Fruit fly (Drosophila melanogaster) whole organism, adult: ENCODE measurements around the gene mag.

ENCODE experiments used
- CG11617 ChIP-seq: fragments of 200-800 bp; sonication (Bioruptor generic); optimal IDR thresholded peaks from 2 replicates; lab custom pipeline; 2017; ENCODE audit warnings: mild to moderate bottlenecking, missing biosample characterization, missing genetic modification reagents, missing genetic modification characterization
- CG12768 ChIP-seq: fragments of 200-800 bp; sonication (Bioruptor generic); optimal IDR thresholded peaks from 2 replicates; lab custom pipeline; 2017; ENCODE audit warnings: missing biosample characterization, missing genetic modification characterization, mild to moderate bottlenecking, moderate library complexity, missing genetic modification reagents
- CG14711 ChIP-seq: fragments of 200-800 bp; sonication (Bioruptor generic); optimal IDR thresholded peaks from 2 replicates; lab custom pipeline; 2018; ENCODE audit warnings: missing biosample characterization, mild to moderate bottlenecking, missing genetic modification characterization, moderate library complexity
- CG1620 ChIP-seq: fragments of 200-800 bp; sonication (Bioruptor generic); optimal IDR thresholded peaks from 2 replicates; lab custom pipeline; 2016; ENCODE audit warnings: missing biosample characterization, missing genetic modification characterization
- CG33017 ChIP-seq: fragments of 200-800 bp; sonication (Bioruptor generic); optimal IDR thresholded peaks from 2 replicates; lab custom pipeline; 2018; ENCODE audit warnings: missing biosample characterization, mild to moderate bottlenecking, missing genetic modification characterization, moderate library complexity
- CG5204 ChIP-seq: fragments of 200-800 bp; sonication (Bioruptor generic); optimal IDR thresholded peaks from 2 replicates; lab custom pipeline; 2016; ENCODE audit warnings: missing biosample characterization, missing genetic modification characterization
- CG7045 ChIP-seq: fragments of 200-800 bp; sonication (Bioruptor generic); optimal IDR thresholded peaks from 2 replicates; lab custom pipeline; 2017; ENCODE audit warnings: missing biosample characterization, mild to moderate bottlenecking, missing genetic modification characterization
- CG7101 ChIP-seq: fragments of 200-800 bp; sonication (Bioruptor generic); optimal IDR thresholded peaks from 2 replicates; lab custom pipeline; 2018; ENCODE audit warnings: missing biosample characterization, mild to moderate bottlenecking, missing genetic modification characterization, moderate library complexity
- Clk ChIP-seq: fragments of 200-800 bp; sonication (Bioruptor generic); optimal IDR thresholded peaks from 2 replicates; lab custom pipeline; 2017; ENCODE audit warnings: missing biosample characterization, missing genetic modification characterization
- Crg-1 ChIP-seq: fragments of 200-800 bp; sonication (Bioruptor generic); optimal IDR thresholded peaks from 2 replicates; lab custom pipeline; 2016; ENCODE audit warnings: missing biosample characterization, missing genetic modification characterization
- Hr96 ChIP-seq: fragments of 200-800 bp; sonication (Bioruptor generic); optimal IDR thresholded peaks from 2 replicates; lab custom pipeline; 2016; ENCODE audit warnings: missing biosample characterization, missing genetic modification characterization
- Mnt ChIP-seq: fragments of 200-800 bp; sonication (Bioruptor generic); optimal IDR thresholded peaks from 2 replicates; lab custom pipeline; 2016; ENCODE audit warnings: missing biosample characterization, mild to moderate bottlenecking, missing genetic modification characterization
- bab1 ChIP-seq: fragments of 200-800 bp; sonication (Bioruptor generic); optimal IDR thresholded peaks from 3 replicates; lab custom pipeline; 2019; ENCODE audit warnings: missing biosample characterization, mild to moderate bottlenecking, missing genetic modification characterization, moderate library complexity
- cic ChIP-seq: fragments of 200-800 bp; sonication (Bioruptor generic); optimal IDR thresholded peaks from 2 replicates; lab custom pipeline; 2017; ENCODE audit warnings: missing biosample characterization, mild to moderate bottlenecking, missing genetic modification characterization, moderate library complexity
- cnc ChIP-seq, 2 experiments: fragments of >200 bp; optimal IDR thresholded peaks; 2 replicates each; lab custom pipeline; 2017
- kay ChIP-seq: fragments of 200-800 bp; sonication (Bioruptor generic); peaks from one replicate; lab custom pipeline; 2016; ENCODE audit warnings: missing biosample characterization, missing genetic modification characterization, borderline replicate concordance
- ovo ChIP-seq: fragments of 200-800 bp; sonication (Bioruptor generic); optimal IDR thresholded peaks from 2 replicates; lab custom pipeline; 2016; ENCODE audit warnings: missing biosample characterization, missing genetic modification characterization
- pad ChIP-seq: fragments of 200-800 bp; sonication (Bioruptor generic); optimal IDR thresholded peaks from 3 replicates; lab custom pipeline; 2017; ENCODE audit warnings: missing biosample characterization, missing genetic modification characterization, mild to moderate bottlenecking, moderate library complexity, missing genetic modification reagents
- tj ChIP-seq: fragments of 200-800 bp; sonication (Bioruptor generic); optimal IDR thresholded peaks from 3 replicates; lab custom pipeline; 2017; ENCODE audit warnings: missing biosample characterization, mild to moderate bottlenecking, missing genetic modification characterization, moderate library complexity
- toe ChIP-seq: fragments of 200-800 bp; sonication (Bioruptor generic); optimal IDR thresholded peaks from 2 replicates; lab custom pipeline; 2016; ENCODE audit warnings: missing biosample characterization, missing genetic modification characterization

Gene mag

DNA sequence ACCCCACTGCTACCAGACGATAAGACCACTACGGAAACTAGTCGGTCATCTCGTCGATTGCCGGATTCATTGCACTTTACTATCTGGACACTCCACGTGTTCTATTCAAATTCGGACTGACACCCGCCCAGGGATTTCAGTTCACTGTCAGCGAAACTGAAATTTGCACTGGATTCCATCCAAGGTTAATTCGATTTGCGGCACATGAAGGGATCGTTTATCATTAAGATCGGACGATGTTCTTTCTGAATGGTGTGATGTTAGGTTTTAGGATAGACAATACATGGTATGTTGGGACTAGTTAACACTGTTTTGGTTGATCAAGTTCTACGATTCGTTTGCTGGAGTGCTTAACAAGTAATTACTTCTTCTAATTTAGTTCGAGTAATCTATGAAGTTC is 5.5 kb downstream of the mag start, which contains the start of gene CG42764:
TSS of gene CG42764 (minus strand) at position 101 of the 400 bp plus-strand sequence.
- TF ChIP-seq pad (GFP tag; lab: Kevin White, UChicago), result no peak
- TF ChIP-seq CG14711 (tag; lab: Kevin White, UChicago), result no peak
- TF ChIP-seq kay (GFP tag; lab: Kevin White, UChicago), result no peak
- TF ChIP-seq Mnt, result no peak

DNA sequence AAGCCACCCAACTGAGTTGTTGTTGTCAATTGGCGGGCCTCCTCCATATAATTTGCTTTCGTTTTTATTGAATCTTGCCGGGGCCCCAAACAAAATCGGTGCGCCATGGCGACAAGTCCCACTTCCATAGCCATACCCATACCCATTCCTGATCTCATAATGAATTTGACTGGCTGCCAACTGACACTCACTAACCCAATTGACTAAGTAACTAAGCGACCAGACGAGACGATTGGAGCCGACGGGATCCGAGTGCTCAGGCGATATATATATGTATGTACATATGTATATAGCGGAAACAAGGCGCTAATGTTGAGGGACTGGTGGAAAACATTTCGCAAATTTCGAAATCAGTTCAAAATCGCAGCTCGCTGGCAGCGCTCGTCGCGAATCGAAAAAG is 6.1 kb downstream of the mag start, which contains the start of gene Tdh:
TSS of gene Tdh (plus strand) at position 346 of the 400 bp plus-strand sequence.
- no peak for TF ChIP-seq toe (GFP tag; lab: Kevin White, UChicago)
- no peak for TF ChIP-seq CG14711 (tag; lab: Kevin White, UChicago)
- TF ChIP-seq CG7045, result no peak
- no peak for TF ChIP-seq kay (GFP tag; lab: Kevin White, UChicago)
- no peak for TF ChIP-seq CG1620

DNA sequence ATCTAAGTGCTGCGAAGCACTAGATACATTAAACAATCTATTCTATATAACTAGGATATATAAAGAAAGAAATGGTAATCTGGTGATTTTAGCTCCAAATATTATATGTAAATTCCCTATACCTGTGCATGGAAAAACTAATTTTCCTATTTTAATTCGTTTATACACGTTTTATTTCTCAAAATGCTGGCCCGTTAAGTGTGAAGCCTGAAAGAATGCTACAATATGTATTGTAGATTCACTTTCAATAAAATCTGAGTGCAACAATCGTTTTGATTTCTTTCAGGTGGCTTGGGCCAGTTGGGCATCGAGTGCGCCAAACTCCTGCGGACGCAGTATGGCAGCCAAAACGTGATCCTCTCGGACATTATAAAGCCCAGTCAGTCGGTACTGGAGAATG is 7.0 kb downstream of the mag start:
- no peak for TF ChIP-seq Hr96 (GFP tag; lab: Kevin White, UChicago)
- no peak for TF ChIP-seq bab1 (GFP tag; lab: Kevin White, UChicago)
- TF ChIP-seq CG7045, result no peak
- TF ChIP-seq ovo (GFP tag; lab: Kevin White, UChicago), result no peak
- TF ChIP-seq tj (GFP tag; lab: Kevin White, UChicago), result no peak
- no peak for TF ChIP-seq Clk (GFP tag; lab: Kevin White, UChicago)
- no peak for TF ChIP-seq CG12768 (GFP tag; lab: Kevin White, UChicago)
- no peak for TF ChIP-seq CG14711 (tag; lab: Kevin White, UChicago)
- TF ChIP-seq cic (GFP tag; lab: Kevin White, UChicago), result no peak
- TF ChIP-seq CG7101, result no peak
- no peak for TF ChIP-seq kay (GFP tag; lab: Kevin White, UChicago)
- no peak for TF ChIP-seq Mnt
- TF ChIP-seq CG11617 (GFP tag; lab: Kevin White, UChicago), result no peak
- TF ChIP-seq toe (GFP tag; lab: Kevin White, UChicago), result no peak
- no peak for TF ChIP-seq CG1620
- TF ChIP-seq pad (GFP tag; lab: Kevin White, UChicago), result no peak
- no peak for TF ChIP-seq Crg-1 (GFP tag; lab: Kevin White, UChicago)
- TF ChIP-seq cnc (optimal IDR thresholded peaks at IDR 0.05; lab: Kevin White, UChicago), result no peak
- TF ChIP-seq CG5204 (GFP tag; lab: Kevin White, UChicago), result no peak

DNA sequence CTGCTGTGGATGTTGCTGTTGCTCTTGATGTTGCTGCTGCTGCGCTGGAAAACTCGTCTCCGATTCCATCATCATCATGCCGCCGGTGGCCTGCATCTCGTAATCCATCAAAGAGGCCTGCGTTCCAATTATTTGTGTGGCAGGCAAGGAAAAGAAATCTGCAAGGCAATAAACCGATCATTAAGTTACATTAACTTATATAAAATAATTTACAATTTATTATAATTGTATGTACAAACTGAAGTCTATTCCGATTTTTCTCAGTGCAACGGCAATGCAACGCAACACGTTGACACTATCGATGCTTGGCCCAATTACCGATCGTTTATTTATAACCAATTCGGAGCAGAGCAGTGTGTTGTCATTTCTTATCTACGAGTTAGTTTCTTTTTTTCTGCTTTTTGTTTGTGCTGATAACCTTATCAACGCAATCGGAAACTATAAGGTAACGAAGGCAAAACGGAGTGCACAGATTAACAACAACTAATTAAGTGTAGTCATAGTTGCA is 10.6 kb downstream of the mag start:
- TF ChIP-seq toe (GFP tag; lab: Kevin White, UChicago), result no peak
- TF ChIP-seq kay (GFP tag; lab: Kevin White, UChicago), result peak; percentile 96
- no peak for TF ChIP-seq CG5204 (GFP tag; lab: Kevin White, UChicago)
- no peak for TF ChIP-seq CG33017
- no peak for TF ChIP-seq ovo (GFP tag; lab: Kevin White, UChicago)
- no peak for TF ChIP-seq CG7101
- no peak for TF ChIP-seq CG14711 (tag; lab: Kevin White, UChicago)
- TF ChIP-seq tj (GFP tag; lab: Kevin White, UChicago), result peak; percentile 19
- TF ChIP-seq CG1620, result no peak
- no peak for TF ChIP-seq Crg-1 (GFP tag; lab: Kevin White, UChicago)
- peak; percentile 26 for TF ChIP-seq CG12768 (GFP tag; lab: Kevin White, UChicago)
- TF ChIP-seq Mnt, result peak; percentile 30
- TF ChIP-seq Clk (GFP tag; lab: Kevin White, UChicago), result peak; percentile 44
- no peak for TF ChIP-seq cnc (optimal IDR thresholded peaks at IDR 0.05; lab: Kevin White, UChicago)
- peak; percentile 55 for TF ChIP-seq CG7045
- TF ChIP-seq bab1 (GFP tag; lab: Kevin White, UChicago), result no peak
- TF ChIP-seq pad (GFP tag; lab: Kevin White, UChicago), result no peak
- peak; percentile 6 for TF ChIP-seq CG11617 (GFP tag; lab: Kevin White, UChicago)
- no peak for TF ChIP-seq Hr96 (GFP tag; lab: Kevin White, UChicago)
- peak; percentile 86 for TF ChIP-seq cic (GFP tag; lab: Kevin White, UChicago)

DNA sequence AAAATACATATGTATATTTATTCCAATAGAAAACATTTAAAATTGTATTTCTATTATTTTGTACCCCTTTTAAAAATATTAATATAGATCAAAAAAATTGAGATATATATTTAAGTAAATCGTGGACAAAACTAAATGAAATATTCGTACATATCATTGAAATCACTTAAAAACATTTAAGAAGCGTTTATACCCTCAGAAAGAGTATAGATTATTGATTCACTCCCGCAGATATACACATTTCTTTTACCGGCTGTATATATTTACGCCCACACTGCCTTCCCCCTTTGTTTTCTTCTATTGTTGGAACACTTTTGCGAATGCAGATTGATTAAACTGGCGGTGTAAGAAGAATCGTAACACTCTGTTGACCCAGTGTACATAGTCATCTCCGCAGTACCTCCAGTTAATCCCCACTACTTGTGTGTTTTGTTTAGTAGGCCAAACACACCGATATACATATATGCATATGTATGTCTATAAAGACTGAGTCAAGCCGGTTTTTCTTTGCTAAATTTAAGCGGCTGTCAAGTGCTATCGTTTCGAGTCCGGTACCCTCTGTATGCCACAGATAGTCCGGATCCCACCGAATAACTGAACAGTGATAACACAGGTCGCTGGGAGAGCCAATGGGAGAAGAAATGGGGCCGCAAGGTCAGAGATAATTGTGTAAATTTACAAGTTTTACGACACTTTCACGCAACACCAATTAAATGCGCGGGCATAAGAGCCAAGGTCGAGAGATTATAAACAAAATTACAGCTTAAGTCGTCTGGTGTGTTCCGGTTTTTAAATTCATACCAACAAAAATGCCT is 11.2 kb downstream of the mag start:
- peak; percentile 63 for TF ChIP-seq Mnt
- peak; percentile 32 for TF ChIP-seq CG12768 (GFP tag; lab: Kevin White, UChicago)
- peak; percentile 41 for TF ChIP-seq CG11617 (GFP tag; lab: Kevin White, UChicago)
- peak; percentile 17 for TF ChIP-seq CG5204 (GFP tag; lab: Kevin White, UChicago)
- peak; percentile 87 for TF ChIP-seq Crg-1 (GFP tag; lab: Kevin White, UChicago)
- peak; percentile 12 for TF ChIP-seq CG1620
- peak; percentile 76 for TF ChIP-seq CG7101
- TF ChIP-seq ovo (GFP tag; lab: Kevin White, UChicago), result peak; percentile 53
- TF ChIP-seq tj (GFP tag; lab: Kevin White, UChicago), result no peak
- TF ChIP-seq cnc (optimal IDR thresholded peaks at IDR 0.05; lab: Kevin White, UChicago), result no peak
- TF ChIP-seq Clk (GFP tag; lab: Kevin White, UChicago), result no peak
- TF ChIP-seq bab1 (GFP tag; lab: Kevin White, UChicago), result no peak
- peak; percentile 62 for TF ChIP-seq CG14711 (tag; lab: Kevin White, UChicago)
- peak; percentile 50 for TF ChIP-seq kay (GFP tag; lab: Kevin White, UChicago)
- TF ChIP-seq Hr96 (GFP tag; lab: Kevin White, UChicago), result peak; percentile 19
- TF ChIP-seq cic (GFP tag; lab: Kevin White, UChicago), result peak; percentile 71
- TF ChIP-seq CG7045, result no peak
- peak; percentile 84 for TF ChIP-seq CG33017
- peak; percentile 50 for TF ChIP-seq pad (GFP tag; lab: Kevin White, UChicago)
- TF ChIP-seq toe (GFP tag; lab: Kevin White, UChicago), result peak; percentile 46
